Worm (Caenorhabditis elegans) whole organism, young adult: ENCODE results near the gene Y22D7AL.3.
A peak's percentile ranks its signal among the peaks of the same experiment; 100 is the strongest.

Experiments used
- B0261.1 ChIP-seq: sonication (generic microtip); optimal IDR thresholded peaks from 2 replicates; lab custom pipeline; 2016; ENCODE audit warnings: mild to moderate bottlenecking, missing genetic modification characterization, moderate library complexity, missing compliant biosample characterization
- B0336.3 ChIP-seq: fragments of 200-800 bp; sonication (Bioruptor generic); IDR thresholded peaks from 2 replicates; pipeline ENCODE4 v1.3.6; 2022; ENCODE audit warnings: missing genetic modification characterization, missing compliant biosample characterization
- F23B12.7 ChIP-seq: sonication (generic microtip); optimal IDR thresholded peaks from 2 replicates; lab custom pipeline; 2017; ENCODE audit warnings: missing genetic modification characterization, mild to moderate bottlenecking, missing compliant biosample characterization, antibody characterized with exemption, moderate library complexity; ENCODE audit not compliant: insufficient read depth
- F37B4.10 ChIP-seq: fragments of 200-800 bp; sonication (Bioruptor generic); IDR thresholded peaks from 2 replicates; pipeline ENCODE4 v1.3.6; 2022; ENCODE audit warnings: missing genetic modification characterization, missing compliant biosample characterization
- F52B5.7 ChIP-seq: sonication (generic microtip); optimal IDR thresholded peaks from 2 replicates; lab custom pipeline; 2016; ENCODE audit warnings: mild to moderate bottlenecking, missing genetic modification characterization, missing compliant biosample characterization
- K12H6.12 ChIP-seq: fragments of 200-800 bp; sonication (Bioruptor generic); optimal IDR thresholded peaks from 2 replicates; lab custom pipeline; 2018; ENCODE audit warnings: mild to moderate bottlenecking, missing genetic modification characterization, missing compliant biosample characterization
- T07F8.4 ChIP-seq: sonication (generic microtip); optimal IDR thresholded peaks from 2 replicates; lab custom pipeline; 2016; ENCODE audit warnings: mild to moderate bottlenecking, missing genetic modification characterization, moderate library complexity, missing compliant biosample characterization
- T26A5.8 ChIP-seq: sonication (generic microtip); optimal IDR thresholded peaks from 2 replicates; lab custom pipeline; 2016; ENCODE audit warnings: missing genetic modification characterization, missing compliant biosample characterization
- Y56A3A.18 ChIP-seq: fragments of 200-800 bp; sonication (Bioruptor generic); IDR thresholded peaks from 2 replicates; pipeline ENCODE4 v1.3.6; 2022; ENCODE audit warnings: missing genetic modification reagents, missing genetic modification characterization, missing compliant biosample characterization
- Y79H2A.3 ChIP-seq: fragments of 200-800 bp; sonication (Bioruptor generic); conservative IDR thresholded peaks from 2 replicates; pipeline ENCODE4 v1.3.6; 2022; ENCODE audit warnings: missing genetic modification reagents, missing genetic modification characterization, missing compliant biosample characterization
- Y95B8A.8 ChIP-seq: fragments of 200-800 bp; sonication (Bioruptor generic); IDR thresholded peaks from 2 replicates; pipeline ENCODE4 v1.3.6; 2022; ENCODE audit warnings: missing genetic modification reagents, missing genetic modification characterization, missing compliant biosample characterization
- ZK185.1 ChIP-seq: sonication (generic microtip); optimal IDR thresholded peaks from 2 replicates; lab custom pipeline; 2016; ENCODE audit warnings: mild to moderate bottlenecking, missing genetic modification characterization, missing compliant biosample characterization; ENCODE audit not compliant: poor library complexity, severe bottlenecking
- akir-1 ChIP-seq: fragments of 200-800 bp; sonication (Bioruptor generic); optimal IDR thresholded peaks from 2 replicates; lab custom pipeline; 2018; ENCODE audit warnings: mild to moderate bottlenecking, missing genetic modification characterization, moderate library complexity, missing compliant biosample characterization
- ama-1 ChIP-seq, 3 experiments: fragments of 150-350 bp in 1 of 3; sonication (generic microtip) in 2 of 3; optimal IDR thresholded peaks; 2 replicates each; lab custom pipeline; 2014 to 2018; ENCODE audit warnings: missing biosample characterization in 2 of 3, missing genetic modification characterization in 2 of 3, missing genetic modification reagents in 2 of 3
- athp-1 ChIP-seq: sonication (generic microtip); optimal IDR thresholded peaks from 2 replicates; lab custom pipeline; 2017; ENCODE audit warnings: mild to moderate bottlenecking, missing genetic modification characterization, missing compliant biosample characterization
- attf-5 ChIP-seq: fragments of 200-800 bp; sonication (Bioruptor generic); optimal IDR thresholded peaks from 2 replicates; lab custom pipeline; 2018; ENCODE audit warnings: mild to moderate bottlenecking, missing genetic modification characterization, missing compliant biosample characterization
- attf-6 ChIP-seq: fragments of 200-800 bp; sonication (Bioruptor generic); IDR thresholded peaks from 2 replicates; pipeline ENCODE4 v1.3.6; 2022; ENCODE audit warnings: missing genetic modification reagents, missing genetic modification characterization, missing compliant biosample characterization
- cebp-1 ChIP-seq, 2 experiments: fragments of 200-800 bp in 1 of 2; sonication (Bioruptor generic) in 1 of 2; sonication (generic microtip) in 1 of 2; IDR thresholded peaks in 1 of 2; optimal IDR thresholded peaks in 1 of 2; 2 replicates each; pipeline versions ENCODE4 v1.3.6 to Lab custom; 2017 to 2022; ENCODE audit warnings: missing compliant biosample characterization in 2 of 2, missing genetic modification characterization in 2 of 2, mild to moderate bottlenecking in 1 of 2, missing genetic modification reagents in 1 of 2, moderate library complexity in 1 of 2
- cebp-2 ChIP-seq: fragments of 200-800 bp; sonication (Bioruptor generic); IDR thresholded peaks from 2 replicates; pipeline ENCODE4 v1.3.6; 2022; ENCODE audit warnings: missing genetic modification characterization, missing compliant biosample characterization
- ceh-58 ChIP-seq: fragments of 200-800 bp; sonication (Bioruptor generic); IDR thresholded peaks from 2 replicates; pipeline ENCODE4 v1.3.6; 2022; ENCODE audit warnings: missing genetic modification characterization, missing compliant biosample characterization
- ceh-91 ChIP-seq: fragments of 200-800 bp; sonication (Bioruptor generic); IDR thresholded peaks from 2 replicates; pipeline ENCODE4 v1.3.6; 2022; ENCODE audit warnings: missing genetic modification reagents, missing genetic modification characterization, missing compliant biosample characterization
- dox-1 ChIP-seq: fragments of 200-800 bp; sonication (Bioruptor generic); IDR thresholded peaks from 2 replicates; pipeline ENCODE4 v1.3.6; 2022; ENCODE audit warnings: missing genetic modification reagents, missing genetic modification characterization, missing compliant biosample characterization
- dpff-1 ChIP-seq: sonication (generic microtip); optimal IDR thresholded peaks from 2 replicates; lab custom pipeline; 2017; ENCODE audit warnings: mild to moderate bottlenecking, missing genetic modification characterization, missing compliant biosample characterization
- efl-1 ChIP-seq: fragments of 150-350 bp; optimal IDR thresholded peaks from 2 replicates; lab custom pipeline; 2014; ENCODE audit warnings: missing biosample characterization, missing genetic modification reagents, missing genetic modification characterization
- egl-44 ChIP-seq: fragments of 200-800 bp; sonication (Bioruptor generic); IDR thresholded peaks from 2 replicates; pipeline ENCODE4 v1.3.6; 2022; ENCODE audit warnings: missing genetic modification reagents, missing genetic modification characterization, missing compliant biosample characterization
- him-1 ChIP-seq: sonication (generic microtip); optimal IDR thresholded peaks from 2 replicates; lab custom pipeline; 2016; ENCODE audit warnings: missing genotype, missing genetic modification reagents, missing genetic modification characterization, missing compliant biosample characterization
- hlh-12 ChIP-seq: sonication (generic microtip); optimal IDR thresholded peaks from 2 replicates; lab custom pipeline; 2016; ENCODE audit warnings: missing genetic modification characterization, missing compliant biosample characterization
- hmg-1.2 ChIP-seq: fragments of 200-800 bp; sonication (Bioruptor generic); IDR thresholded peaks from 2 replicates; pipeline ENCODE4 v1.3.6; 2022; ENCODE audit warnings: missing genetic modification reagents, missing genetic modification characterization, missing compliant biosample characterization
- let-607 ChIP-seq, 2 experiments: fragments of 200-800 bp in 1 of 2; sonication (Bioruptor generic) in 1 of 2; sonication (generic microtip) in 1 of 2; optimal IDR thresholded peaks; 2 replicates each; lab custom pipeline; 2016 to 2018; ENCODE audit warnings: mild to moderate bottlenecking in 2 of 2, missing compliant biosample characterization in 2 of 2, missing genetic modification characterization in 2 of 2, moderate library complexity in 2 of 2, missing genotype in 1 of 2
- lin-54 ChIP-seq: fragments of 200-800 bp; sonication (Bioruptor generic); optimal IDR thresholded peaks from 2 replicates; lab custom pipeline; 2018; ENCODE audit warnings: mild to moderate bottlenecking, missing genetic modification characterization, missing compliant biosample characterization
- lir-1 ChIP-seq: fragments of 200-800 bp; sonication (Bioruptor generic); conservative IDR thresholded peaks from 2 replicates; pipeline ENCODE4 v1.3.6; 2022; ENCODE audit warnings: missing genetic modification reagents, missing genetic modification characterization, missing compliant biosample characterization
- lsy-27 ChIP-seq: sonication (generic microtip); optimal IDR thresholded peaks from 2 replicates; lab custom pipeline; 2017; ENCODE audit warnings: missing genetic modification characterization, mild to moderate bottlenecking, missing compliant biosample characterization, antibody characterized with exemption, missing genotype, borderline replicate concordance; ENCODE audit not compliant: insufficient read depth
- mcd-1 ChIP-seq: fragments of 200-800 bp; sonication (Bioruptor generic); IDR thresholded peaks from 2 replicates; pipeline ENCODE4 v1.3.6; 2022; ENCODE audit warnings: missing genetic modification reagents, missing genetic modification characterization, missing compliant biosample characterization
- mel-28 ChIP-seq: sonication (generic microtip); optimal IDR thresholded peaks from 2 replicates; lab custom pipeline; 2016; ENCODE audit warnings: borderline replicate concordance, mild to moderate bottlenecking, missing genetic modification characterization, missing compliant biosample characterization
- rpc-1 ChIP-seq, 2 experiments: fragments of 150-350 bp in 1 of 2; sonication (generic microtip) in 1 of 2; optimal IDR thresholded peaks; 2 replicates each; lab custom pipeline; 2014 to 2018; ENCODE audit warnings: missing biosample characterization in 1 of 2, missing genetic modification characterization in 1 of 2, missing genetic modification reagents in 1 of 2, missing genotype in 1 of 2
- snpc-1.3 ChIP-seq: sonication (generic microtip); optimal IDR thresholded peaks from 2 replicates; lab custom pipeline; 2017; ENCODE audit warnings: missing genetic modification characterization, mild to moderate bottlenecking, missing compliant biosample characterization, antibody characterized with exemption, moderate library complexity, missing genotype, missing genetic modification reagents; ENCODE audit not compliant: insufficient read depth
- snpc-3.4 ChIP-seq: sonication (generic microtip); optimal IDR thresholded peaks from 2 replicates; lab custom pipeline; 2017; ENCODE audit warnings: missing genetic modification characterization, mild to moderate bottlenecking, missing compliant biosample characterization, antibody characterized with exemption, moderate library complexity, missing genotype, missing genetic modification reagents
- tbp1 ChIP-seq: fragments of 200-800 bp; sonication (Bioruptor generic); optimal IDR thresholded peaks from 2 replicates; lab custom pipeline; 2018; ENCODE audit warnings: mild to moderate bottlenecking, missing genetic modification characterization, missing compliant biosample characterization
- unc-62 ChIP-seq: fragments of 150-350 bp; optimal IDR thresholded peaks from 2 replicates; lab custom pipeline; 2014; ENCODE audit warnings: missing biosample characterization, missing genetic modification reagents, missing genetic modification characterization
- zfh-2 ChIP-seq: fragments of 200-800 bp; sonication (Bioruptor generic); conservative IDR thresholded peaks from 2 replicates; pipeline ENCODE4 v1.3.6; 2022; ENCODE audit warnings: missing genetic modification reagents, missing genetic modification characterization, missing compliant biosample characterization
- ztf-18 ChIP-seq: sonication (generic microtip); optimal IDR thresholded peaks from 2 replicates; lab custom pipeline; 2016; ENCODE audit warnings: missing genotype, mild to moderate bottlenecking, missing genetic modification characterization, missing compliant biosample characterization
- ztf-25 ChIP-seq: fragments of 200-800 bp; sonication (Bioruptor generic); IDR thresholded peaks from 2 replicates; pipeline ENCODE4 v1.3.6; 2022; ENCODE audit warnings: missing genetic modification reagents, missing genetic modification characterization, missing compliant biosample characterization

The Y22D7AL.3 gene

ce11 chrIII:1641163-1641562 is at the start of gene Y22D7AL.3:
TSS of gene Y22D7AL.3 (plus strand) at chrIII:1641463.
- TF ChIP-seq athp-1 (no peak), ZK185.1 (tag; lab: Kevin White, UChicago) (no peak), mcd-1 (no peak), hlh-12 (no peak), akir-1 (GFP tag; lab: Kevin White, UChicago) (no peak), Y79H2A.3 (GFP tag; lab: Robert Waterston, UW) (no peak), F37B4.10 (GFP tag; lab: Robert Waterston, UW) (no peak), mel-28 (tag; lab: Kevin White, UChicago) (no peak), zfh-2 (GFP tag; lab: Robert Waterston, UW) (0 out of 2 replicates have a peak, but pooled peaks have one; percentile 16), ceh-91 (GFP tag; lab: Robert Waterston, UW) (no peak), tbp1 (GFP tag; lab: Kevin White, UChicago) (no peak), lsy-27 (no peak), attf-5 (GFP tag; lab: Kevin White, UChicago) (no peak), cebp-2 (GFP tag; lab: Robert Waterston, UW) (0 out of 2 replicates have a peak, but pooled peaks have one; percentile 66), F52B5.7 (tag; lab: Kevin White, UChicago) (no peak)

- peak; percentile 91 for TF ChIP-seq hmg-1.2
- no peak for TF ChIP-seq attf-6 (GFP tag; lab: Robert Waterston, UW)
Measured at ce11 chrIII:1591681-1592080, 49.6 kb upstream of the Y22D7AL.3 start.

ce11 chrIII:1598927-1599326 is 42.3 kb upstream of the Y22D7AL.3 start:
- TF ChIP-seq let-607 (tag; optimal IDR thresholded peaks at IDR 0.05; lab: Kevin White, UChicago) = no peak
- no peak for TF ChIP-seq B0336.3 (GFP tag; lab: Robert Waterston, UW)
- TF ChIP-seq ceh-58 = no peak
- peak; percentile 9 for TF ChIP-seq attf-5 (GFP tag; lab: Kevin White, UChicago)
- TF ChIP-seq F23B12.7 (tag; lab: Kevin White, UChicago) = peak; percentile 30
- TF ChIP-seq efl-1 (GFP tag; lab: Kevin White, UChicago) = peak; percentile 4
- TF ChIP-seq cebp-1 (GFP tag; IDR thresholded peaks at IDR 0.05; lab: Robert Waterston, UW) = no peak
- TF ChIP-seq cebp-1 (tag; optimal IDR thresholded peaks at IDR 0.05; lab: Kevin White, UChicago) = peak; percentile 41
- 0 out of 2 replicates have a peak, but pooled peaks have one; percentile 5 for TF ChIP-seq mcd-1
- TF ChIP-seq K12H6.12 (tag; lab: Kevin White, UChicago) = no peak
- peak; percentile 76 for TF ChIP-seq rpc-1 (optimal IDR thresholded peaks at IDR 0.05; lab: Kevin White, UChicago)
- TF ChIP-seq rpc-1 (tag; optimal IDR thresholded peaks at IDR 0.05; lab: Kevin White, UChicago) = peak; percentile 92
- TF ChIP-seq snpc-1.3 (tag; lab: Kevin White, UChicago) = peak; percentile 59
- no peak for TF ChIP-seq lir-1
- 0 out of 2 replicates have a peak, but pooled peaks have one; percentile 49 for TF ChIP-seq egl-44 (GFP tag; lab: Robert Waterston, UW)
- TF ChIP-seq ztf-18 (tag; lab: Kevin White, UChicago) = peak; percentile 34
- peak; percentile 31 for TF ChIP-seq snpc-3.4 (tag; lab: Kevin White, UChicago)
- TF ChIP-seq dox-1 (GFP tag; lab: Robert Waterston, UW) = no peak
- TF ChIP-seq T26A5.8 (tag; lab: Kevin White, UChicago) = no peak
- no peak for TF ChIP-seq dpff-1 (tag; lab: Kevin White, UChicago)
- TF ChIP-seq ztf-25 (GFP tag; lab: Robert Waterston, UW) = 0 out of 2 replicates have a peak, but pooled peaks have one; percentile 66
- 0 out of 2 replicates have a peak, but pooled peaks have one; percentile 21 for TF ChIP-seq Y56A3A.18 (GFP tag; lab: Robert Waterston, UW)
- TF ChIP-seq Y95B8A.8 (GFP tag; lab: Robert Waterston, UW) = 0 out of 2 replicates have a peak, but pooled peaks have one; percentile 26
- TF ChIP-seq ama-1 (optimal IDR thresholded peaks at IDR 0.05; lab: Kevin White, UChicago) = no peak
- peak; percentile 28 to 42 for TF ChIP-seq ama-1 (GFP tag; optimal IDR thresholded peaks at IDR 0.05; lab: Kevin White, UChicago)
- TF ChIP-seq B0261.1 (tag; lab: Kevin White, UChicago) = peak; percentile 73
- peak; percentile 1 for TF ChIP-seq T07F8.4
- TF ChIP-seq tbp1 (GFP tag; lab: Kevin White, UChicago) = peak; percentile 95
- TF ChIP-seq lin-54 (GFP tag; lab: Kevin White, UChicago) = peak; percentile 52
- peak; percentile 44; the same call in 1 of the 2 replicates for TF ChIP-seq hmg-1.2
- TF ChIP-seq unc-62 (GFP tag; lab: Kevin White, UChicago) = no peak
- TF ChIP-seq him-1 (tag; lab: Kevin White, UChicago) = peak; percentile 16
